Worm (Caenorhabditis elegans): Measurements from ENCODE around the gene fbxb-22.

DNA sequence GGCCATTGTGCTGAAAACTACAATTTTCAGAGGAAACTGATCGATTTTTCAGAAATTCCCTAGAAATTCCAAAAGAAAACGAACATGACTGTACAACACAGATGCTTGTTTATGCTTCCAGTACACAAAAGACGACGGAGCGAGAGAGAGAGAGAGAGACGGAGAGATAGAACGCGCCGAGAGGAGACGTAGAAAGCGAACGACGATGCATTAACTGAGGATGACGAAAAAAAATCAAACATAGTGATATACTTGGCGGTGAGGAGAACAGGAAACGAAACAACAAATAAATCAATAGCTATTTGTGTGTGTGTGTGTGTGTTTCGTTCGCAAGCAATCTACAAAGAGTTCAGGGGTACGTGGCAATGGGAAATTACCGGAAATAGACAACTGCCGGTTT is 48.8 kb downstream of the fbxb-22 start:
- TF ChIP-seq pax-1 (tag; optimal IDR thresholded peaks at IDR 0.05), result no peak
- TF ChIP-seq hlh-13 (GFP tag; optimal IDR thresholded peaks at IDR 0.05), result no peak
- TF ChIP-seq ttx-3 (tag; optimal IDR thresholded peaks at IDR 0.05), result no peak
- no peak for TF ChIP-seq lin-11 (tag; optimal IDR thresholded peaks at IDR 0.05)
